Worm (Caenorhabditis elegans): ENCODE data around the gene srh-127.

DNA sequence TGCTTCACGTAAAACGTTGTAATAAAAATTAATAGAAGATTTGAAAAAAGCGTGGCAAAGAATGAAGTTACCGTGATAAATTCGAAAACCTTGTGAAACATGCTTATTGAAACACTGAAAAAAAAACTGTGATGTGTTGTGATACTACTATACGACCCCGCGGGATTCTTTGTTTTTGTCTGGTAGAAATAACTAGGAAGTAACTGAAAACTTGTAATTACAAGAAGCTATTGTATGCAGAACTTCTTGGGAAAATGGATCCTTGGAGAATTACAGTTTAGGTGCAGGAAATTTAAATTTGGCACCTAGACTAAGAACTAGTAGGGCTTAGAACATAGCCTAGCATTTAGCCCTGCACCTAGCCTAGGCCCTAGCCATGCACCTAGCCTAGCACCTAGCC is 13.3 kb upstream of the srh-127 start, which contains the start of gene str-39:
- TF ChIP-seq scrt-1 (GFP tag; IDR thresholded peaks at IDR 0.05) (no peak), ama-1 (optimal IDR thresholded peaks at IDR 0.05) (no peak), sea-1 (GFP tag; conservative IDR thresholded peaks at IDR 0.05) (no peak), ceh-36 (tag; optimal IDR thresholded peaks at IDR 0.05) (no peak), F13C5.2 (tag; optimal IDR thresholded peaks at IDR 0.05) (no peak), hmg-4 (GFP tag; optimal IDR thresholded peaks at IDR 0.05) (no peak), ceh-13 (GFP tag; optimal IDR thresholded peaks at IDR 0.05) (no peak), tbx-11 (GFP tag; IDR thresholded peaks at IDR 0.05) (no peak), ets-7 (tag; optimal IDR thresholded peaks at IDR 0.05) (no peak), hmbx-1 (tag; optimal IDR thresholded peaks at IDR 0.05) (no peak)

Data from whole organism, early embryonic.